Fruit fly (Drosophila melanogaster): ENCODE results near the gene SkpA.
A peak's percentile ranks its signal among the peaks of the same experiment; 100 is the strongest.

dm6 chrX:621132-621555, 34.8 kb upstream of the SkpA start, which contains the start of the genes CG13365 and Vsp37A:
- TF ChIP-seq CG1620 (GFP tag; optimal IDR thresholded peaks at IDR 0.05) = peak; percentile 83
- TF ChIP-seq Crg-1 (GFP tag; optimal IDR thresholded peaks at IDR 0.05) = peak; percentile 69
- TF ChIP-seq Hr96 (GFP tag; optimal IDR thresholded peaks at IDR 0.05) = no peak
- TF ChIP-seq kay (GFP tag; ENCODE audit: borderline replicate concordance) = no peak
- TF ChIP-seq cic (GFP tag; optimal IDR thresholded peaks at IDR 0.05) = no peak
- TF ChIP-seq CG7101 (tag; optimal IDR thresholded peaks at IDR 0.05) = peak; percentile 49
- peak; percentile 41 for TF ChIP-seq tj (GFP tag; optimal IDR thresholded peaks at IDR 0.05)
- peak; percentile 78 for TF ChIP-seq CG11617 (GFP tag; optimal IDR thresholded peaks at IDR 0.05)
- no peak for TF ChIP-seq Clk (GFP tag; optimal IDR thresholded peaks at IDR 0.05)

All from whole organism, adult.